Worm (Caenorhabditis elegans): ENCODE results near the gene end-3.
A peak's percentile ranks its signal among the peaks of the same experiment; 100 is the strongest.

Gene end-3

ce11 chrV:14012002-14012554, 2.4 kb upstream of the end-3 start, which contains the start of the genes ddx-17 and aip-1 (continued):
- TF ChIP-seq zim-3 (tag; optimal IDR thresholded peaks at IDR 0.05) (no peak), rec-8 (tag; optimal IDR thresholded peaks at IDR 0.05) (no peak), sdz-38 (tag; optimal IDR thresholded peaks at IDR 0.05) (no peak), nhr-80 (tag; optimal IDR thresholded peaks at IDR 0.05) (peak; percentile 35), lsy-27 (tag; optimal IDR thresholded peaks at IDR 0.05; ENCODE audit: borderline replicate concordance, insufficient read depth) (no peak), attf-3 (GFP tag; conservative IDR thresholded peaks at IDR 0.05) (0 out of 2 replicates have a peak, but pooled peaks have one; percentile 12), K12H6.12 (tag; optimal IDR thresholded peaks at IDR 0.05) (peak; percentile 37), F10E7.11 (tag; optimal IDR thresholded peaks at IDR 0.05) (no peak), egl-44 (GFP tag; IDR thresholded peaks at IDR 0.05) (0 out of 2 replicates have a peak, but pooled peaks have one; percentile 16), sptf-2 (GFP tag; optimal IDR thresholded peaks at IDR 0.05) (no peak), hmg-20 (GFP tag; IDR thresholded peaks at IDR 0.05) (no peak), lin-54 (GFP tag; optimal IDR thresholded peaks at IDR 0.05) (peak; percentile 58), dpl-1 (GFP tag; optimal IDR thresholded peaks at IDR 0.05) (peak; percentile 57), B0261.1 (tag; optimal IDR thresholded peaks at IDR 0.05) (no peak), him-1 (tag; optimal IDR thresholded peaks at IDR 0.05) (no peak), T07F8.4 (tag; optimal IDR thresholded peaks at IDR 0.05) (no peak), let-607 (tag; optimal IDR thresholded peaks at IDR 0.05) (peak in 1 of 2 experiments; percentile 21), nfya-2 (GFP tag; IDR thresholded peaks at IDR 0.05) (no peak), ceh-91 (GFP tag; IDR thresholded peaks at IDR 0.05) (peak; percentile 41; the same call in 1 of the 2 replicates), nhr-120 (GFP tag; IDR thresholded peaks at IDR 0.05) (no peak), ztf-28 (GFP tag; IDR thresholded peaks at IDR 0.05) (no peak), hrde-1 (tag; optimal IDR thresholded peaks at IDR 0.05; ENCODE audit: borderline replicate concordance) (no peak), C06A6.2 (GFP tag; conservative IDR thresholded peaks at IDR 0.05) (0 out of 2 replicates have a peak, but pooled peaks have one; percentile 16), ets-4 (GFP tag; optimal IDR thresholded peaks at IDR 0.05) (no peak), xnd-1 (tag; optimal IDR thresholded peaks at IDR 0.05) (peak; percentile 32), ceh-100 (GFP tag; IDR thresholded peaks at IDR 0.05) (no peak), mes-4 (tag; optimal IDR thresholded peaks at IDR 0.05) (no peak), nfya-1 (tag; optimal IDR thresholded peaks at IDR 0.05; ENCODE audit: borderline replicate concordance, insufficient read depth) (no peak), attf-5 (GFP tag; optimal IDR thresholded peaks at IDR 0.05) (peak; percentile 83), ceh-79 (tag; optimal IDR thresholded peaks at IDR 0.05) (no peak), lin-26 (GFP tag; IDR thresholded peaks at IDR 0.05) (0 out of 2 replicates have a peak, but pooled peaks have one; percentile 19), ztf-26 (tag; optimal IDR thresholded peaks at IDR 0.05) (peak; percentile 35), ztf-25 (GFP tag; IDR thresholded peaks at IDR 0.05) (no peak), ztf-18 (tag; optimal IDR thresholded peaks at IDR 0.05) (no peak), nhr-179 (tag; optimal IDR thresholded peaks at IDR 0.05) (no peak), dox-1 (GFP tag; IDR thresholded peaks at IDR 0.05) (peak; percentile 67; the same call in 1 of the 2 replicates), sea-2 (GFP tag; IDR thresholded peaks at IDR 0.05) (no peak), lir-1 (GFP tag; conservative IDR thresholded peaks at IDR 0.05) (no peak), ceh-58 (GFP tag; IDR thresholded peaks at IDR 0.05) (no peak), rpc-1 (optimal IDR thresholded peaks at IDR 0.05) (peak; percentile 29), rpc-1 (tag; optimal IDR thresholded peaks at IDR 0.05) (no peak), Y95B8A.8 (GFP tag; IDR thresholded peaks at IDR 0.05) (peak; percentile 25; the same call in 1 of the 2 replicates), F23B12.7 (tag; optimal IDR thresholded peaks at IDR 0.05; ENCODE audit: insufficient read depth) (no peak), ceh-40 (GFP tag; IDR thresholded peaks at IDR 0.05) (no peak), hmg-1.2 (GFP tag; IDR thresholded peaks at IDR 0.05) (peak; percentile 40; the same call in 1 of the 2 replicates), attf-6 (GFP tag; IDR thresholded peaks at IDR 0.05) (no peak), F57C9.4 (tag; optimal IDR thresholded peaks at IDR 0.05) (no peak), akir-1 (GFP tag; optimal IDR thresholded peaks at IDR 0.05) (no peak)

Measured in whole organism, young adult.